Worm (Caenorhabditis elegans): ENCODE results near the gene lys-4.

ce11 chrIV:11622336-11622735, 638 bp downstream of the lys-4 start:
- no peak for TF ChIP-seq flt-1 (GFP tag; IDR thresholded peaks at IDR 0.05)
- TF ChIP-seq ama-1 (optimal IDR thresholded peaks at IDR 0.05) = no peak
- no peak for TF ChIP-seq tra-4 (tag; optimal IDR thresholded peaks at IDR 0.05)
- no peak for TF ChIP-seq B0310.2 (tag; optimal IDR thresholded peaks at IDR 0.05)
- TF ChIP-seq sea-1 (GFP tag; conservative IDR thresholded peaks at IDR 0.05) = no peak
- TF ChIP-seq scrt-1 (GFP tag; IDR thresholded peaks at IDR 0.05) = no peak
- TF ChIP-seq ceh-13 (GFP tag; optimal IDR thresholded peaks at IDR 0.05) = no peak
- TF ChIP-seq hmg-4 (GFP tag; optimal IDR thresholded peaks at IDR 0.05) = no peak
- no peak for TF ChIP-seq ets-7 (tag; optimal IDR thresholded peaks at IDR 0.05)
- no peak for TF ChIP-seq hmbx-1 (tag; optimal IDR thresholded peaks at IDR 0.05)
